Worm (Caenorhabditis elegans): ENCODE data around the gene F10G2.2.

The F10G2.2 gene

DNA sequence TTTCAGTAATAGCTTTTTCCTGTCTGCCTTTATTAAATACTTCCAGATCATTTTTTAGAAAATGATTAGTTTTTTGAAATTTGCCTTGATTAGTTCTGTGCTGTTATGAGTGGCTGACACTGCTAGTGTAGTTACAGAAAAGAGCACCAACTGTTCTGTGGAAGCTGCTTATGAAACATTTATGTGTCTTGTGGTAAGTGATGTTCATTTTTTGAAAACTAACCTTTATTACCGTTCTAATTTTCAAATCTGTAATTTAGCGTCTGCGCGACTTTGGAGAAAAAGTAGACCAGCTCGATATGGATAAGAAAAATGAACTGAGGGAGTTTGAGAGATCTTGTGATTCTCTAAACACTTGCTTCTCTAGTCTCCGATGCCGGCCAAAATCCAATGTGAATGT lies 38.6 kb downstream of the F10G2.2 start, which contains the start of gene srj-14:
TSS of gene srj-14 (plus strand) at position 131 of the 400 bp plus-strand sequence.
- TF ChIP-seq aly-1 (tag; optimal IDR thresholded peaks at IDR 0.05): no peak

DNA sequence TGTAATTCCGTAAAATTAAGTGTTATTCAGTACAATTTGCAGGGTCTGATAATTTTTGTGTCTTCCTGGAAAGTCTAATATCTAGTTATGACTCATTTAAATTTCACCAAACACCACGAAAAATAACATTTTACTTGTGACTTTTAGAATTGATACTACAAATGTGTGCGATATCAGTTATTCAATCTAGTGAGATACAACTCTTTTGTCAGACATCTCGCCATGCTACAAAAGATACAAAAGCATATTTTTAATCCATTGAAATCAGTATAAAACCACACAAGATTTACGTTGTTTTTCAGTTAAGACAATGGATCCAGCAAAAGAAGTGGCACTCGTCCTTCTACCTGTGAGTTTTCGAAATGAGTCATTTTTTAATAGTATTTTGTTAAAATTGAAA lies 43.1 kb downstream of the F10G2.2 start, which contains the start of gene srx-56:
TSS of gene srx-56 (plus strand) at position 301 of the 400 bp plus-strand sequence.
- TF ChIP-seq aly-1 (tag; optimal IDR thresholded peaks at IDR 0.05): no peak
- no peak for TF ChIP-seq pes-1 (GFP tag; IDR thresholded peaks at IDR 0.05)
- no peak for TF ChIP-seq B0310.2 (tag; optimal IDR thresholded peaks at IDR 0.05)
- no peak for TF ChIP-seq tbx-37 (GFP tag; conservative IDR thresholded peaks at IDR 0.05)
- no peak for TF ChIP-seq tbx-11 (GFP tag; IDR thresholded peaks at IDR 0.05)
- TF ChIP-seq F13C5.2 (tag; optimal IDR thresholded peaks at IDR 0.05): no peak
- no peak for TF ChIP-seq ama-1 (optimal IDR thresholded peaks at IDR 0.05)
- TF ChIP-seq hmg-4 (GFP tag; optimal IDR thresholded peaks at IDR 0.05): no peak
- no peak for TF ChIP-seq sea-1 (GFP tag; conservative IDR thresholded peaks at IDR 0.05)
- no peak for TF ChIP-seq hnd-1 (tag; optimal IDR thresholded peaks at IDR 0.05)
- TF ChIP-seq ceh-36 (tag; optimal IDR thresholded peaks at IDR 0.05): no peak
- TF ChIP-seq hmbx-1 (tag; optimal IDR thresholded peaks at IDR 0.05): no peak
- no peak for TF ChIP-seq scrt-1 (GFP tag; IDR thresholded peaks at IDR 0.05)
- TF ChIP-seq flt-1 (GFP tag; IDR thresholded peaks at IDR 0.05): no peak
- no peak for TF ChIP-seq tra-4 (tag; optimal IDR thresholded peaks at IDR 0.05)
- TF ChIP-seq ceh-13 (GFP tag; optimal IDR thresholded peaks at IDR 0.05): no peak
- no peak for TF ChIP-seq ets-7 (tag; optimal IDR thresholded peaks at IDR 0.05)

DNA sequence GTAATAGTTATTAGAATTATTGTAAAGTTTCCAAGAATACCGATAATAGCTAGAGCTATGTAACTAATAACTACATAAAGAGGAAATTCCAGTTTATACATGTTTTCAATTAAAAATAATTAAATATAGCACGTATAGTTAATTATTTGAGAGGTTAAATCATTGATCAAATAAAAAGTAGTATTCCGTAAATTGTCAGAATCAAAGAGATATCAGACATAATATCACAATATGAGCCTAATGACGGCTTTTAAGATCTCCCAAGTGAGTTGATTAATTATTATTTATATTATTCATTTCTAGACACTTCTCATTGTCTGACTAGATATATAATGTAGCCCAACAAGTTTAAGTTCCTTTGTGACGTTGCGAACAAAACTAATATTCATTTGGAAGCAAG lies 48.4 kb downstream of the F10G2.2 start, which contains the start of gene srsx-24:
TSS of gene srsx-24 (minus strand) at position 101 of the 400 bp plus-strand sequence.
- TF ChIP-seq ceh-36 (tag; optimal IDR thresholded peaks at IDR 0.05) (no peak), hmg-4 (GFP tag; optimal IDR thresholded peaks at IDR 0.05) (no peak), hmbx-1 (tag; optimal IDR thresholded peaks at IDR 0.05) (no peak), ceh-13 (GFP tag; optimal IDR thresholded peaks at IDR 0.05) (no peak), tra-4 (tag; optimal IDR thresholded peaks at IDR 0.05) (no peak), B0310.2 (tag; optimal IDR thresholded peaks at IDR 0.05) (no peak), tbx-37 (GFP tag; conservative IDR thresholded peaks at IDR 0.05) (no peak), flt-1 (GFP tag; IDR thresholded peaks at IDR 0.05) (no peak), scrt-1 (GFP tag; IDR thresholded peaks at IDR 0.05) (no peak)

- TF ChIP-seq ceh-36 (tag; optimal IDR thresholded peaks at IDR 0.05) (no peak), B0310.2 (tag; optimal IDR thresholded peaks at IDR 0.05) (no peak), tbx-37 (GFP tag; conservative IDR thresholded peaks at IDR 0.05) (no peak), ets-7 (tag; optimal IDR thresholded peaks at IDR 0.05) (no peak), pes-1 (GFP tag; IDR thresholded peaks at IDR 0.05) (no peak), F13C5.2 (tag; optimal IDR thresholded peaks at IDR 0.05) (no peak)
Measured at ce11 chrV:7381008-7381407, 50.0 kb downstream of the F10G2.2 start, which contains the start of gene C03G6.17. Gene C03G6.17 (minus strand): TSS chrV:7381108.
